Comparison of ENCODE assay signal across 5 fruit fly cellular contexts in genomic region chr3L:21496865-21497634, dm6.
A peak's percentile ranks its signal among the peaks of the same experiment; 100 is the strongest.
TF ChIP-seq lines count a peak whose summit lies in the region.

Gene Hr78 (minus strand): TSS chr3L:21497494.

- TF ChIP-seq CTCF in whole organism, embryonic (GFP tag; optimal IDR thresholded peaks at IDR 0.05; lab: Kevin White, UChicago) = no peak

TF ChIP-seq in whole organism, adult, 20 proteins besides CTCF, POLR2A, EP300 and RAD21:
- TF ChIP-seq CG12768 (GFP tag; optimal IDR thresholded peaks at IDR 0.05; lab: Kevin White, UChicago) (peak; percentile 48), CG5204 (GFP tag; optimal IDR thresholded peaks at IDR 0.05; lab: Kevin White, UChicago) (no peak), cic (GFP tag; optimal IDR thresholded peaks at IDR 0.05; lab: Kevin White, UChicago) (peak; percentile 74), CG33017 (tag; optimal IDR thresholded peaks at IDR 0.05; lab: Kevin White, UChicago) (peak; percentile 68), CG7101 (tag; optimal IDR thresholded peaks at IDR 0.05; lab: Kevin White, UChicago) (peak; percentile 61), CG14711 (tag; optimal IDR thresholded peaks at IDR 0.05; lab: Kevin White, UChicago) (peak; percentile 64), CG1620 (GFP tag; optimal IDR thresholded peaks at IDR 0.05; lab: Kevin White, UChicago) (no peak), bab1 (GFP tag; optimal IDR thresholded peaks at IDR 0.05; lab: Kevin White, UChicago) (peak; percentile 38), tj (GFP tag; optimal IDR thresholded peaks at IDR 0.05; lab: Kevin White, UChicago) (peak; percentile 59), toe (GFP tag; optimal IDR thresholded peaks at IDR 0.05; lab: Kevin White, UChicago) (no peak), Crg-1 (GFP tag; optimal IDR thresholded peaks at IDR 0.05; lab: Kevin White, UChicago) (no peak), CG7045 (GFP tag; optimal IDR thresholded peaks at IDR 0.05; lab: Kevin White, UChicago) (peak; percentile 58), CG11617 (GFP tag; optimal IDR thresholded peaks at IDR 0.05; lab: Kevin White, UChicago) (peak; percentile 67), Mnt (GFP tag; optimal IDR thresholded peaks at IDR 0.05; lab: Kevin White, UChicago) (peak; percentile 20)

TF ChIP-seq in whole organism, embryonic, 481 proteins besides CTCF, POLR2A, EP300 and RAD21 (continues in another document):
- TF ChIP-seq ap (GFP tag; IDR thresholded peaks at IDR 0.05; lab: Robert Waterston, UW) (peak; percentile 47; the same call in 1 of the 2 replicates), Dip3 (GFP tag; optimal IDR thresholded peaks at IDR 0.05; lab: Kevin White, UChicago) (no peak), sna (GFP tag; IDR thresholded peaks at IDR 0.05; lab: Robert Waterston, UW; ENCODE audit: partially characterized antibody) (peak; percentile 29; the same call in 1 of the 2 replicates), CG4854 (GFP tag; optimal IDR thresholded peaks at IDR 0.05; lab: Kevin White, UChicago) (no peak), CG8359 (GFP tag; optimal IDR thresholded peaks at IDR 0.05; lab: Kevin White, UChicago; ENCODE audit: borderline replicate concordance) (peak; percentile 71), Sry-β (GFP tag; optimal IDR thresholded peaks at IDR 0.05; lab: Kevin White, UChicago) (no peak), Atf6 (GFP tag; IDR thresholded peaks at IDR 0.05; lab: Robert Waterston, UW) (peak; percentile 54; the same call in 1 of the 2 replicates), nom (GFP tag; optimal IDR thresholded peaks at IDR 0.05; lab: Kevin White, UChicago) (peak; percentile 75), caup (GFP tag; optimal IDR thresholded peaks at IDR 0.05; lab: Kevin White, UChicago; ENCODE audit: severe bottlenecking) (peak; percentile 86), ro (GFP tag; IDR thresholded peaks at IDR 0.05; lab: Robert Waterston, UW) (no peak), dimm (GFP tag; IDR thresholded peaks at IDR 0.05; lab: Robert Waterston, UW) (no peak), CG15011 (GFP tag; optimal IDR thresholded peaks at IDR 0.05; lab: Kevin White, UChicago) (peak; percentile 47), Chrac-16 (GFP tag; optimal IDR thresholded peaks at IDR 0.05; lab: Kevin White, UChicago) (peak; percentile 58), CG7928 (GFP tag; optimal IDR thresholded peaks at IDR 0.05; lab: Kevin White, UChicago) (peak; percentile 22), NC2β (GFP tag; optimal IDR thresholded peaks at IDR 0.05; lab: Kevin White, UChicago) (no peak), CG15073 (GFP tag; optimal IDR thresholded peaks at IDR 0.05; lab: Kevin White, UChicago) (no peak), CG3847 (GFP tag; IDR thresholded peaks at IDR 0.05; lab: Robert Waterston, UW) (peak; percentile 40; the same call in 1 of the 2 replicates), CG3838 (GFP tag; optimal IDR thresholded peaks at IDR 0.05; lab: Kevin White, UChicago) (peak; percentile 19)

TF ChIP-seq in whole organism, prepupa, 60 proteins besides CTCF, POLR2A, EP300 and RAD21 (continues in another document):
- TF ChIP-seq Ets96B (tag; optimal IDR thresholded peaks at IDR 0.05; lab: Kevin White, UChicago) (peak; percentile 82), vri (GFP tag; optimal IDR thresholded peaks at IDR 0.05; lab: Kevin White, UChicago) (peak; percentile 59), CG6276 (GFP tag; optimal IDR thresholded peaks at IDR 0.05; lab: Kevin White, UChicago) (peak; percentile 90), CG8632 (GFP tag; optimal IDR thresholded peaks at IDR 0.05; lab: Kevin White, UChicago) (peak; percentile 91), dsx (GFP tag; optimal IDR thresholded peaks at IDR 0.05; lab: Kevin White, UChicago; ENCODE audit: poor library complexity, severe bottlenecking) (peak; percentile 80), svp (GFP tag; lab: Kevin White, UChicago) (no peak), Met (GFP tag; optimal IDR thresholded peaks at IDR 0.05; lab: Kevin White, UChicago) (peak; percentile 59), cyc (GFP tag; optimal IDR thresholded peaks at IDR 0.05; lab: Kevin White, UChicago) (peak; percentile 29), salr (GFP tag; optimal IDR thresholded peaks at IDR 0.05; lab: Kevin White, UChicago) (no peak), CG4318 (GFP tag; optimal IDR thresholded peaks at IDR 0.05; lab: Kevin White, UChicago) (peak; percentile 73), Sox102F (GFP tag; optimal IDR thresholded peaks at IDR 0.05; lab: Kevin White, UChicago) (no peak), Gug (GFP tag; IDR thresholded peaks at IDR 0.05; lab: Robert Waterston, UW) (peak; percentile 36; the same call in 1 of the 2 replicates), CG11762 (GFP tag; optimal IDR thresholded peaks at IDR 0.05; lab: Kevin White, UChicago; ENCODE audit: insufficient read depth) (peak; percentile 76), fd59A (GFP tag; optimal IDR thresholded peaks at IDR 0.05; lab: Kevin White, UChicago) (peak; percentile 48), CG3032 (tag; optimal IDR thresholded peaks at IDR 0.05; lab: Kevin White, UChicago) (peak; percentile 80), dac (GFP tag; optimal IDR thresholded peaks at IDR 0.05; lab: Kevin White, UChicago) (no peak), achi (GFP tag; optimal IDR thresholded peaks at IDR 0.05; lab: Kevin White, UChicago) (peak; percentile 88), CG3919 (GFP tag; optimal IDR thresholded peaks at IDR 0.05; lab: Kevin White, UChicago) (peak; percentile 81), CG11902 (GFP tag; optimal IDR thresholded peaks at IDR 0.05; lab: Kevin White, UChicago) (peak; percentile 42), Eip78C (GFP tag; lab: Kevin White, UChicago) (peak; percentile 89)

TF ChIP-seq in whole organism, pupa, 21 proteins besides CTCF, POLR2A, EP300 and RAD21:
- peak; percentile 46; the same call in 1 of the 3 replicates for TF ChIP-seq fd96Ca (GFP tag; IDR thresholded peaks at IDR 0.05; lab: Robert Waterston, UW)
- TF ChIP-seq CG12605 (GFP tag; IDR thresholded peaks at IDR 0.05; lab: Robert Waterston, UW) = peak; percentile 35
- no peak for TF ChIP-seq CG13204 (GFP tag; optimal IDR thresholded peaks at IDR 0.05; lab: Kevin White, UChicago)
- no peak for TF ChIP-seq CG10348 (GFP tag; IDR thresholded peaks at IDR 0.05; lab: Robert Waterston, UW)
- peak; percentile 19 for TF ChIP-seq gl (tag; optimal IDR thresholded peaks at IDR 0.05; lab: Kevin White, UChicago)
- peak; percentile 75 for TF ChIP-seq D1 (tag; optimal IDR thresholded peaks at IDR 0.05; lab: Kevin White, UChicago)
- peak; percentile 60 for TF ChIP-seq CG34367 (tag; optimal IDR thresholded peaks at IDR 0.05; lab: Kevin White, UChicago)
- TF ChIP-seq Pif1A (GFP tag; optimal IDR thresholded peaks at IDR 0.05; lab: Kevin White, UChicago) = no peak
- TF ChIP-seq EcR (GFP tag; optimal IDR thresholded peaks at IDR 0.05; lab: Kevin White, UChicago) = peak; percentile 77
- peak; percentile 84 for TF ChIP-seq CG8159 (tag; optimal IDR thresholded peaks at IDR 0.05; lab: Kevin White, UChicago)
- no peak for TF ChIP-seq rn (GFP tag; IDR thresholded peaks at IDR 0.05; lab: Robert Waterston, UW)
- TF ChIP-seq CG4496 (GFP tag; IDR thresholded peaks at IDR 0.05; lab: Robert Waterston, UW) = peak; percentile 63; the same call in 2 of the 3 replicates
- TF ChIP-seq CG32121 (GFP tag; IDR thresholded peaks at IDR 0.05; lab: Robert Waterston, UW) = peak; percentile 73
- TF ChIP-seq CG9948 (tag; optimal IDR thresholded peaks at IDR 0.05; lab: Kevin White, UChicago) = peak; percentile 83
- TF ChIP-seq Pif1B (GFP tag; optimal IDR thresholded peaks at IDR 0.05; lab: Kevin White, UChicago) = peak; percentile 65
- peak; percentile 84 for TF ChIP-seq CG15710 (tag; optimal IDR thresholded peaks at IDR 0.05; lab: Kevin White, UChicago)
- TF ChIP-seq Snoo (tag; optimal IDR thresholded peaks at IDR 0.05; lab: Kevin White, UChicago) = peak; percentile 71
- peak; percentile 81 for TF ChIP-seq CG8301 (tag; optimal IDR thresholded peaks at IDR 0.05; lab: Kevin White, UChicago)
- peak; percentile 75 for TF ChIP-seq CG17806 (tag; optimal IDR thresholded peaks at IDR 0.05; lab: Kevin White, UChicago)
TF ChIP-seq in whole organism, pupa: peak in this region for 15.

TF ChIP-seq in whole organism, wandering third instar larva, 38 proteins besides CTCF, POLR2A, EP300 and RAD21 (continues in another document):
- peak; percentile 3 for TF ChIP-seq Hnf4 (GFP tag; optimal IDR thresholded peaks at IDR 0.05; lab: Kevin White, UChicago)
- no peak for TF ChIP-seq CrebA (GFP tag; optimal IDR thresholded peaks at IDR 0.05; lab: Kevin White, UChicago; ENCODE audit: borderline replicate concordance)
- TF ChIP-seq Rel (GFP tag; optimal IDR thresholded peaks at IDR 0.05; lab: Kevin White, UChicago) = peak; percentile 5
- TF ChIP-seq Rel (tag; optimal IDR thresholded peaks at IDR 0.05; lab: Kevin White, UChicago) = peak; percentile 14
- no peak for TF ChIP-seq Mio (GFP tag; optimal IDR thresholded peaks at IDR 0.05; lab: Kevin White, UChicago)
- TF ChIP-seq br (GFP tag; optimal IDR thresholded peaks at IDR 0.05; lab: Kevin White, UChicago) = peak; percentile 34
- peak; percentile 64 for TF ChIP-seq fru (GFP tag; optimal IDR thresholded peaks at IDR 0.05; lab: Kevin White, UChicago)
- TF ChIP-seq brk (GFP tag; optimal IDR thresholded peaks at IDR 0.05; lab: Kevin White, UChicago) = peak; percentile 46
- TF ChIP-seq ey (GFP tag; optimal IDR thresholded peaks at IDR 0.05; lab: Kevin White, UChicago) = peak; percentile 47
- TF ChIP-seq dmrt93B (GFP tag; optimal IDR thresholded peaks at IDR 0.05; lab: Kevin White, UChicago) = peak; percentile 63
- TF ChIP-seq Dif (GFP tag; optimal IDR thresholded peaks at IDR 0.05; lab: Kevin White, UChicago; ENCODE audit: partially characterized antibody) = peak; percentile 4
- TF ChIP-seq woc (GFP tag; optimal IDR thresholded peaks at IDR 0.05; lab: Kevin White, UChicago) = peak; percentile 42
- TF ChIP-seq usp (GFP tag; optimal IDR thresholded peaks at IDR 0.05; lab: Kevin White, UChicago) = no peak
- peak in 1 of 2 experiments; percentile 76 for TF ChIP-seq foxo (GFP tag; optimal IDR thresholded peaks at IDR 0.05; lab: Kevin White, UChicago)
- TF ChIP-seq Hr78 (GFP tag; optimal IDR thresholded peaks at IDR 0.05; lab: Kevin White, UChicago) = no peak
- no peak for TF ChIP-seq pan (optimal IDR thresholded peaks at IDR 0.05; lab: Kevin White, UChicago)
- TF ChIP-seq Sp1 (GFP tag; optimal IDR thresholded peaks at IDR 0.05; lab: Kevin White, UChicago) = peak; percentile 74
- TF ChIP-seq Hr83 (GFP tag; optimal IDR thresholded peaks at IDR 0.05; lab: Kevin White, UChicago; ENCODE audit: poor library complexity, severe bottlenecking) = peak; percentile 84
- TF ChIP-seq sage (GFP tag; optimal IDR thresholded peaks at IDR 0.05; lab: Kevin White, UChicago) = peak; percentile 79
- peak; percentile 6 for TF ChIP-seq dsf (GFP tag; optimal IDR thresholded peaks at IDR 0.05; lab: Kevin White, UChicago; ENCODE audit: borderline replicate concordance)
- peak; percentile 77 for TF ChIP-seq psq (GFP tag; optimal IDR thresholded peaks at IDR 0.05; lab: Kevin White, UChicago)
- TF ChIP-seq OdsH (GFP tag; optimal IDR thresholded peaks at IDR 0.05; lab: Kevin White, UChicago) = peak; percentile 77
- TF ChIP-seq rgr (GFP tag; optimal IDR thresholded peaks at IDR 0.05; lab: Kevin White, UChicago) = peak; percentile 74
- peak; percentile 15 for TF ChIP-seq CG32264 (GFP tag; optimal IDR thresholded peaks at IDR 0.05; lab: Kevin White, UChicago)
- peak; percentile 19 for TF ChIP-seq Jra (GFP tag; optimal IDR thresholded peaks at IDR 0.05; lab: Kevin White, UChicago)
- peak; percentile 78 for TF ChIP-seq HLH106 (tag; optimal IDR thresholded peaks at IDR 0.05; lab: Kevin White, UChicago)
